Fruit fly (Drosophila melanogaster) Kc167 (cell line): ENCODE results near the gene CG10581.

Experiments
- Sin3A ChIP-seq: fragments of >200 bp; optimal IDR thresholded peaks from 2 replicates; lab custom pipeline; 2018; ENCODE audit warnings: missing external identifiers
- h ChIP-seq: fragments of >200 bp; optimal IDR thresholded peaks from 3 replicates; lab custom pipeline; 2018; ENCODE audit warnings: missing external identifiers
- insv ChIP-seq: fragments of >200 bp; optimal IDR thresholded peaks from 3 replicates; lab custom pipeline; 2018; ENCODE audit warnings: missing external identifiers
- psq ChIP-seq: fragments of >200 bp; optimal IDR thresholded peaks from 2 replicates; lab custom pipeline; 2017; ENCODE audit warnings: missing external identifiers
- ttk ChIP-seq: sonication (Bioruptor generic); optimal IDR thresholded peaks from 2 replicates; lab custom pipeline; 2017; ENCODE audit warnings: missing external identifiers

- no peak for TF ChIP-seq psq (lab: Kevin White, UChicago)
- TF ChIP-seq ttk (lab: Kevin White, UChicago), result no peak
- TF ChIP-seq h, result no peak
- no peak for TF ChIP-seq insv (lab: Kevin White, UChicago)
- no peak for TF ChIP-seq Sin3A
Observed at dm6 chr3L:21023364-21023763, 10.6 kb downstream of the CG10581 start.
